Worm (Caenorhabditis elegans): Measurements from ENCODE around the gene B0035.15.

DNA sequence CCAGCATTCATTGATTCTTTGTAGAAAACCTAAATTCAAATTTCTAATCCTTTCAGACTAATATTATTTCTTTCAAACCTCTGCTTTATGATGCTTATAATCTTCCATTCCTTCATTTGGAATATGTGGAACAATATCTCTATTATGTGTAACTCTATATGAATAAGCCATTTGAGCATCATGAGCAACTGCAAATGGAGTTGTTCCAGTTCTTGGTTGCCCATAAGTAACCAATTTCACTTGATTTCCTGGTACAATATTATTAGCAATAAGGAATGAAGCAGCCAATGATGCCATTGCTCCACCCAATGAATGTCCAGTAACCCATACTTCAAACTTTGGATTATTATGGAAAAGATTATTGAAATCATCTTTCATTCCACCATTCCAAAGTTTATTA lies 6.9 kb upstream of the B0035.15 start:
- TF ChIP-seq ztf-4 (tag; optimal IDR thresholded peaks at IDR 0.05) (no peak), ceh-16 (tag; optimal IDR thresholded peaks at IDR 0.05) (no peak), fos-1 (tag; optimal IDR thresholded peaks at IDR 0.05) (no peak), unc-39 (tag; optimal IDR thresholded peaks at IDR 0.05) (no peak), elt-3 (tag; optimal IDR thresholded peaks at IDR 0.05) (no peak), nhr-25 (tag; optimal IDR thresholded peaks at IDR 0.05) (no peak), nhr-10 (tag; optimal IDR thresholded peaks at IDR 0.05) (no peak), mdl-1 (tag; optimal IDR thresholded peaks at IDR 0.05) (no peak), mab-5 (tag; optimal IDR thresholded peaks at IDR 0.05) (no peak), nhr-12 (tag; optimal IDR thresholded peaks at IDR 0.05) (no peak), ceh-82 (tag; optimal IDR thresholded peaks at IDR 0.05) (no peak), unc-62 (GFP tag; optimal IDR thresholded peaks at IDR 0.05) (no peak), peb-1 (tag; optimal IDR thresholded peaks at IDR 0.05) (no peak), snpc-4 (tag; optimal IDR thresholded peaks at IDR 0.05) (no peak)

All from whole organism, L2 larva.